Worm (Caenorhabditis elegans) whole organism, L2 larva: ENCODE results near the gene aman-1.

Source experiments
- C34F6.9 ChIP-seq: fragments of 150-350 bp; optimal IDR thresholded peaks from 2 replicates; lab custom pipeline; 2014; ENCODE audit warnings: missing biosample characterization, missing genetic modification characterization
- F13H6.1 ChIP-seq: sonication (generic microtip); optimal IDR thresholded peaks from 2 replicates; lab custom pipeline; 2016; ENCODE audit warnings: missing genetic modification characterization, missing compliant biosample characterization
- R02D3.7 ChIP-seq: fragments of 150-350 bp; optimal IDR thresholded peaks from 2 replicates; lab custom pipeline; 2014; ENCODE audit warnings: missing biosample characterization, missing genetic modification characterization
- Y55F3AM.14 ChIP-seq: fragments of 200-800 bp; sonication (Bioruptor generic); optimal IDR thresholded peaks from 2 replicates; lab custom pipeline; 2018; ENCODE audit warnings: mild to moderate bottlenecking, missing genetic modification characterization, missing compliant biosample characterization
- alr-1 ChIP-seq: fragments of 150-350 bp; optimal IDR thresholded peaks from 2 replicates; lab custom pipeline; 2014; ENCODE audit warnings: missing biosample characterization, missing genetic modification characterization
- aly-2 ChIP-seq: fragments of 150-350 bp; optimal IDR thresholded peaks from 2 replicates; lab custom pipeline; 2014; ENCODE audit warnings: missing biosample characterization, missing genetic modification characterization
- ama-1 ChIP-seq: fragments of 150-350 bp; optimal IDR thresholded peaks from 2 replicates; lab custom pipeline; 2018; ENCODE audit warnings: inconsistent platforms
- blmp-1 ChIP-seq: sonication (generic microtip); optimal IDR thresholded peaks from 2 replicates; lab custom pipeline; 2017; ENCODE audit warnings: missing genetic modification characterization, mild to moderate bottlenecking, missing compliant biosample characterization, antibody characterized with exemption, moderate library complexity; ENCODE audit not compliant: insufficient read depth
- ceh-16 ChIP-seq: fragments of 150-350 bp; optimal IDR thresholded peaks from 2 replicates; lab custom pipeline; 2014; ENCODE audit warnings: missing biosample characterization, missing genetic modification characterization
- ceh-82 ChIP-seq: fragments of 150-350 bp; optimal IDR thresholded peaks from 2 replicates; lab custom pipeline; 2014; ENCODE audit warnings: missing biosample characterization, missing genetic modification characterization
- dmd-4 ChIP-seq: sonication (generic microtip); optimal IDR thresholded peaks from 2 replicates; lab custom pipeline; 2017; ENCODE audit warnings: missing biosample characterization, missing genetic modification characterization
- egl-27 ChIP-seq: sonication (generic microtip); optimal IDR thresholded peaks from 3 replicates; lab custom pipeline; 2017; ENCODE audit warnings: missing biosample characterization, missing genetic modification reagents, missing genetic modification characterization
- elt-3 ChIP-seq: sonication (generic microtip); optimal IDR thresholded peaks from 2 replicates; lab custom pipeline; 2017; ENCODE audit warnings: missing biosample characterization, missing genetic modification characterization
- lin-11 ChIP-seq: fragments of 150-350 bp; sonication (generic microtip); optimal IDR thresholded peaks from 2 replicates; lab custom pipeline; 2014; ENCODE audit warnings: missing biosample characterization, missing genetic modification characterization, inconsistent platforms, mixed read lengths
- lin-13 ChIP-seq: fragments of 150-350 bp; optimal IDR thresholded peaks from 2 replicates; lab custom pipeline; 2014; ENCODE audit warnings: missing biosample characterization, missing genetic modification reagents, missing genetic modification characterization
- lin-39 ChIP-seq: fragments of 150-350 bp; optimal IDR thresholded peaks from 2 replicates; lab custom pipeline; 2014; ENCODE audit warnings: missing biosample characterization, missing genetic modification reagents, missing genetic modification characterization
- lsy-2 ChIP-seq, 2 experiments: fragments of 150-350 bp in 1 of 2; sonication (generic microtip) in 1 of 2; optimal IDR thresholded peaks; 2 replicates each; lab custom pipeline; 2014 to 2017; ENCODE audit warnings: missing biosample characterization in 2 of 2, missing genetic modification characterization in 2 of 2
- mdl-1 ChIP-seq, 2 experiments: fragments of 150-350 bp in 1 of 2; sonication (generic microtip) in 1 of 2; optimal IDR thresholded peaks; 2 replicates each; lab custom pipeline; 2017; ENCODE audit warnings: missing biosample characterization in 2 of 2, missing genetic modification characterization in 2 of 2
- nhr-10 ChIP-seq: sonication (generic microtip); optimal IDR thresholded peaks from 2 replicates; lab custom pipeline; 2017; ENCODE audit warnings: missing biosample characterization, missing genetic modification characterization
- nhr-11 ChIP-seq: fragments of 150-350 bp; optimal IDR thresholded peaks from 2 replicates; lab custom pipeline; 2014; ENCODE audit warnings: missing biosample characterization, missing genetic modification characterization
- nhr-129 ChIP-seq: fragments of 150-350 bp; optimal IDR thresholded peaks from 2 replicates; lab custom pipeline; 2014; ENCODE audit warnings: missing biosample characterization, missing genetic modification characterization
- nhr-21 ChIP-seq: fragments of 150-350 bp; optimal IDR thresholded peaks from 2 replicates; lab custom pipeline; 2014; ENCODE audit warnings: missing biosample characterization, missing genetic modification characterization
- nhr-23 ChIP-seq: fragments of 150-350 bp; optimal IDR thresholded peaks from 2 replicates; lab custom pipeline; 2014; ENCODE audit warnings: missing biosample characterization, missing genetic modification reagents, missing genetic modification characterization
- nhr-237 ChIP-seq: fragments of 150-350 bp; optimal IDR thresholded peaks from 2 replicates; lab custom pipeline; 2014; ENCODE audit warnings: missing biosample characterization, missing genetic modification characterization
- nhr-25 ChIP-seq: fragments of 150-350 bp; sonication (generic microtip); optimal IDR thresholded peaks from 3 replicates; lab custom pipeline; 2014; ENCODE audit warnings: missing biosample characterization, missing genetic modification characterization
- nhr-6 ChIP-seq: fragments of 150-350 bp; optimal IDR thresholded peaks from 2 replicates; lab custom pipeline; 2014; ENCODE audit warnings: missing biosample characterization, missing genetic modification characterization
- nhr-77 ChIP-seq: fragments of 150-350 bp; optimal IDR thresholded peaks from 2 replicates; lab custom pipeline; 2014; ENCODE audit warnings: missing biosample characterization, missing genetic modification characterization
- peb-1 ChIP-seq: fragments of 150-350 bp; optimal IDR thresholded peaks from 2 replicates; lab custom pipeline; 2014; ENCODE audit warnings: missing biosample characterization, missing genetic modification characterization
- sem-4 ChIP-seq: fragments of 150-350 bp; optimal IDR thresholded peaks from 2 replicates; lab custom pipeline; 2014; ENCODE audit warnings: missing biosample characterization, missing genetic modification reagents, missing genetic modification characterization
- sma-3 ChIP-seq: sonication (generic microtip); optimal IDR thresholded peaks from 2 replicates; lab custom pipeline; 2016; ENCODE audit warnings: missing genetic modification reagents, missing genetic modification characterization, missing compliant biosample characterization
- snpc-4 ChIP-seq: fragments of 150-350 bp; optimal IDR thresholded peaks from 2 replicates; lab custom pipeline; 2014; ENCODE audit warnings: missing biosample characterization, missing genetic modification characterization
- unc-39 ChIP-seq: fragments of 150-350 bp; optimal IDR thresholded peaks from 2 replicates; lab custom pipeline; 2014; ENCODE audit warnings: missing biosample characterization, missing genetic modification characterization
- unc-62 ChIP-seq: fragments of 150-350 bp; optimal IDR thresholded peaks from 2 replicates; lab custom pipeline; 2014; ENCODE audit warnings: missing biosample characterization, missing genetic modification reagents, missing genetic modification characterization
- zag-1 ChIP-seq: fragments of 150-350 bp; optimal IDR thresholded peaks from 2 replicates; lab custom pipeline; 2014; ENCODE audit warnings: missing biosample characterization, missing genetic modification characterization
- ztf-11 ChIP-seq: sonication (generic microtip); optimal IDR thresholded peaks from 2 replicates; lab custom pipeline; 2017; ENCODE audit warnings: missing biosample characterization, missing genetic modification characterization
- ztf-4 ChIP-seq: fragments of 150-350 bp; optimal IDR thresholded peaks from 2 replicates; lab custom pipeline; 2014; ENCODE audit warnings: missing biosample characterization, missing genetic modification characterization

The aman-1 gene

DNA sequence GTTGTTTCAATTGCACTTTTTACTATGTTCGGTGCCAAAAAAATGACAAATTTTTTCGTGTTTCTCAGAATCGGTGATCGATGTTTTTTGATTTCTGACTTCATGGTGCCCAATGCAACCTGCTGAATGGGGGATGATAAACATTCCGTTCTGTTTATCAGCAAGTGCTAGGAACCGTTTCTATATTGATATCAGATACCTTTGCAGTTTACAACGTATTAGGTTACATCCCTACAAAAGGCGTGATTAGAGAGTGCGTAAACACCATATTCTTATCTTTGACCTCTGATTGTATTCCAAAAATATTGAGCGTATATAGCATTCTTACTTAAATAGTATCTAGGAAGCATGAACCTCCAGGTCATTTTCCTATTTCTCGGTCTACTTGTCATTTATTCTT lies at the start of gene aman-1:
Gene aman-1, plus strand, starts transcription at position 344 of the 400 bp plus-strand sequence.
- no peak for TF ChIP-seq peb-1 (tag; lab: Kevin White, UChicago)
- no peak for TF ChIP-seq nhr-6 (tag; lab: Kevin White, UChicago)
- TF ChIP-seq lin-11: no peak
- TF ChIP-seq unc-62 (GFP tag; lab: Kevin White, UChicago): no peak
- TF ChIP-seq mdl-1 (tag; optimal IDR thresholded peaks at IDR 0.05; lab: Kevin White, UChicago): no peak
- TF ChIP-seq nhr-23: no peak
- no peak for TF ChIP-seq nhr-237
- no peak for TF ChIP-seq nhr-21 (tag; lab: Kevin White, UChicago)
- TF ChIP-seq lsy-2 (tag; optimal IDR thresholded peaks at IDR 0.05; lab: Kevin White, UChicago): no peak
- TF ChIP-seq alr-1 (tag; lab: Kevin White, UChicago): no peak
- no peak for TF ChIP-seq ceh-82

DNA sequence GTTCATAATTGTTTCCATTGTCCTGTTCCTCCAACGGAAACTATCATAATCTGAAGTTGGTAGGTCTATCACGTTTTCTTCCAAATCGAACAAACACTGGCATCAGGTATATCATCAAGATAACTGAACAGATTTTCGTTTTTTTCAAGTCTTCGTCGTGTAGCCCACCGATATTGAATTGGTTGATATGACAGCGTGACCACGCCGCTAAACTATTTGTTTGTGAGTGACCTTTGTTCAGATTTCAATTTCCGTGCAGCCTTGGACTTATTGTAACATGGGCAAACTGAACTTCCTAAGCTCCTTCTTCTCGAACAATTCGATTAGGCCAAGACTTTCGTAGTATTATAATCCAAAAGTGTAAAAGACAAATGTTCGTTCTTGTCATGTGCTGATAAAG lies 47.3 kb upstream of the aman-1 start:
- no peak for TF ChIP-seq nhr-6 (tag; lab: Kevin White, UChicago)
- TF ChIP-seq alr-1 (tag; lab: Kevin White, UChicago): no peak
- no peak for TF ChIP-seq lin-11
- TF ChIP-seq Y55F3AM.14 (GFP tag; lab: Kevin White, UChicago): no peak
- TF ChIP-seq ztf-4 (tag; lab: Kevin White, UChicago): no peak
- no peak for TF ChIP-seq nhr-129 (tag; lab: Kevin White, UChicago)
- no peak for TF ChIP-seq snpc-4 (tag; lab: Kevin White, UChicago)
- no peak for TF ChIP-seq F13H6.1
- no peak for TF ChIP-seq mdl-1 (tag; optimal IDR thresholded peaks at IDR 0.05; lab: Kevin White, UChicago)
- no peak for TF ChIP-seq ceh-82
- no peak for TF ChIP-seq unc-62 (GFP tag; lab: Kevin White, UChicago)
- TF ChIP-seq sma-3 (GFP tag; lab: Kevin White, UChicago): no peak
- TF ChIP-seq nhr-77 (tag; lab: Kevin White, UChicago): no peak
- TF ChIP-seq unc-39 (tag; lab: Kevin White, UChicago): no peak
- no peak for TF ChIP-seq egl-27 (tag; lab: Kevin White, UChicago)

DNA sequence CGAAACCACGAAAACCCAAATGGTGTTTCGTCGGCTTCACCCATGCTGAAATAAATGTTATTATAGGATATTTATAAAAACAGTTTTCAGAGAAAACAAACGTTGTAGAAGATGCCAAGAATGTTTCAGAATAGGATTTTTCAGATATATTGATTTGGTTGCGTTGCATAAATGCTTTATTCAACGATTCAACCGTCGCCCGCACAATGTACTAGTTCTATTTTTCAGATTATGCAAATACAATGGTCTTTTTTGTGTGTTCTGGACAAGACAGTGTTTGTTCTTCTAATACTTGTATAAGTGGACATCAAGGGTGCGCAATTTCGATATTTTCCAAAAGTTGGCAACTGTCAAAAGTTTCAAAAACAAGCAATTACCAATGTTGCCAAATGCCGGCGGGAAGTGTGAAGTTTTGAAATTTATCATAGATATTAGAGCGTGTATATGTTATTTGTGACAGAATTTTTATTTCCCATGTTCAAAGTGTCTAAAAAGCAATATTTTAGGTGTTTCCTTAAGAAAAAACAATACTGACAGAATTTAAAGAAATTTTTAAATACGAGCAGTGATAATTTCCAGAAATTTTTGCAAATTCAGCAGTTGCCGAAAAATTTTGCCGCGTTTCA lies 41.6 kb upstream of the aman-1 start, which contains the start of gene K02G10.5:
Gene K02G10.5, minus strand, starts transcription at position 51 of the 626 bp plus-strand sequence.
- TF ChIP-seq ztf-11 (tag; lab: Kevin White, UChicago) (no peak), nhr-11 (tag; lab: Kevin White, UChicago) (no peak), C34F6.9 (tag; lab: Kevin White, UChicago) (no peak), nhr-21 (tag; lab: Kevin White, UChicago) (no peak), snpc-4 (tag; lab: Kevin White, UChicago) (no peak), elt-3 (tag; lab: Kevin White, UChicago) (no peak), lin-39 (no peak), zag-1 (tag; lab: Kevin White, UChicago) (no peak), unc-39 (tag; lab: Kevin White, UChicago) (no peak), dmd-4 (tag; lab: Kevin White, UChicago) (no peak), ceh-16 (tag; lab: Kevin White, UChicago) (no peak), lin-13 (no peak), R02D3.7 (tag; lab: Kevin White, UChicago) (no peak), aly-2 (tag; lab: Kevin White, UChicago) (no peak), ama-1 (lab: Kevin White, UChicago) (no peak), nhr-10 (tag; lab: Kevin White, UChicago) (no peak), nhr-6 (tag; lab: Kevin White, UChicago) (no peak), blmp-1 (tag; lab: Kevin White, UChicago) (no peak), sem-4 (tag; lab: Kevin White, UChicago) (no peak)

DNA sequence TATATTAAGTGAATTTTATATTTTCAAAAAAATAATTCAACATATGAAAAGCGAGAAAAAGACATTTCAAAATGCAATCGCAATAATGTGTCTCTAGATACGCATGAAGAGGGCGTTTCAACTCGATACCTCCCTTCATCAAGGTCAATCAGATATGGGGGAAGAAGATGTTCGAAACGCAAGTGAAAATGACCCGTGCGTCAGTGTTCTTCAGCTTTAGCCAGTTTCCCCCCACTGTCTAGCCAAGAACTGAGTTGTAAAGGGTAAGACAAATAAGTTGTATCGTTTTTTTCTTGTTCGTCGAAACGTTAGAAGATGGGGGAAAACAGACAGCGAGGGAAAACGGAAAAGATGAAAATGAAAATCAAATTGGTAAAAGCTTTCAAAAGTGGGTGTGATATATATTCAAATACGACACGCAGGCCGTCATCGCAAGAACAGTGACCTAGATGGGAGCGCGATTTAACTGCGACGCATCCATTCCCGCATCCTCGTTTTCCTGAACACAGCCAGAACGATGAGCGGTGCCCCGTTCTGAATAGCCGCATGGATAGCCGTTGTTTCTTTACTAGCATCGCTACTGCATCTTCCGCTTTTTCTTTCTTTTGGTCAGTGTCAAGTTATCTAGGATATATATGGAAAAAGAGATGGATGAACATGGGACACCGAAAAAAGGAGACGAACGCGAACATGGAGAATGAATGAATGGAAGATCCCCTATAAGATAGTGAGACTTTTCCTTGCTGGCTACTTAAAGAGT lies 38.1 kb upstream of the aman-1 start:
- TF ChIP-seq alr-1 (tag; lab: Kevin White, UChicago) (no peak), nhr-25 (tag; lab: Kevin White, UChicago) (peak; percentile 41)
